Worm (Caenorhabditis elegans) whole organism, early embryonic: ENCODE data around the gene eif-2A.

Experiments used
- aly-1 ChIP-seq: sonication (generic microtip); optimal IDR thresholded peaks from 2 replicates; lab custom pipeline; 2016; ENCODE audit warnings: missing genetic modification characterization, missing compliant biosample characterization
- pes-1 ChIP-seq: fragments of 200-800 bp; sonication (Bioruptor generic); IDR thresholded peaks from 2 replicates; pipeline ENCODE4 v1.3.6; 2022; ENCODE audit warnings: missing genetic modification reagents, missing genetic modification characterization, missing compliant biosample characterization
- tbx-11 ChIP-seq: fragments of 200-800 bp; sonication (Bioruptor generic); IDR thresholded peaks from 2 replicates; pipeline ENCODE4 v1.3.6; 2022; ENCODE audit warnings: missing genetic modification characterization, missing compliant biosample characterization

DNA sequence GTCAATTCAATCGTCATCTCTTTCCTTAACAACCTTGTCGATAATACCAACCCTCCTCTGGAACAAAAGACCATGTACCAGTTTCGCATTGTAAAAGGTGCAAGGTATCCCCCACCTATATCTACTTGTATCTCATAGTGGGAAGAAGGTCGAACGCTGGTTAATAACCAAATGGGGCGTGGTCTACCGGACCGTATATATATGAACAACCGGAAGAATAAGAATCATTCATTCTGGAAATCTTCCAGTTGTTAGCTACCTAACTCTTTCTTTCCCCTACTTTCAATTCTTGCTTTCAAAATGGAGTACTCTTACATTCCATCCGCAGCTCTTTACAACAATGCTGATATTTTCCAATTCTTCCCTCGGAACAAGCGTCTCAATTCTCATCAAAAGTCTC lies 44.6 kb downstream of the eif-2A start, which contains the start of gene ZK673.5:
- TF ChIP-seq pes-1 (GFP tag; lab: Robert Waterston, UW): no peak
- TF ChIP-seq aly-1 (tag; lab: Kevin White, UChicago): no peak
- no peak for TF ChIP-seq tbx-11
